Fruit fly (Drosophila melanogaster): Measurements from ENCODE around the gene CG14137.
A peak's percentile ranks its signal among the peaks of the same experiment; 100 is the strongest.

The CG14137 gene

dm6 chr3L:11622750-11623149 lies 22.9 kb upstream of the CG14137 start:
- TF ChIP-seq fru (optimal IDR thresholded peaks at IDR 0.05) (no peak), Awh (GFP tag; IDR thresholded peaks at IDR 0.05) (no peak), Vsx1 (GFP tag; optimal IDR thresholded peaks at IDR 0.05) (peak; percentile 0), D19A (tag; optimal IDR thresholded peaks at IDR 0.05) (peak; percentile 41), Abd-B (GFP tag; optimal IDR thresholded peaks at IDR 0.05) (no peak), oc (tag; optimal IDR thresholded peaks at IDR 0.05) (no peak), Pdp1 (GFP tag; optimal IDR thresholded peaks at IDR 0.05) (peak in 1 of 2 experiments; percentile 13), sug (tag; optimal IDR thresholded peaks at IDR 0.05) (peak; percentile 44), Meics (GFP tag; optimal IDR thresholded peaks at IDR 0.05) (no peak), mirr (GFP tag; optimal IDR thresholded peaks at IDR 0.05) (peak; percentile 51), her (GFP tag; optimal IDR thresholded peaks at IDR 0.05) (no peak), exex (tag; optimal IDR thresholded peaks at IDR 0.05) (peak; percentile 83), CG33557 (GFP tag; optimal IDR thresholded peaks at IDR 0.05) (no peak), CG34376 (GFP tag; optimal IDR thresholded peaks at IDR 0.05) (peak; percentile 23), HLHmδ (GFP tag; optimal IDR thresholded peaks at IDR 0.05) (no peak), Xbp1 (GFP tag; optimal IDR thresholded peaks at IDR 0.05) (no peak), CG32767 (GFP tag; IDR thresholded peaks at IDR 0.05) (no peak), sens (GFP tag) (peak; percentile 2), CG3163 (GFP tag; optimal IDR thresholded peaks at IDR 0.05) (no peak)

- TF ChIP-seq phol (tag; optimal IDR thresholded peaks at IDR 0.05) (no peak), CG2129 (GFP tag; IDR thresholded peaks at IDR 0.05; ENCODE audit: partially characterized antibody) (no peak), Dek (tag; optimal IDR thresholded peaks at IDR 0.05) (no peak), CHES-1-like (GFP tag; optimal IDR thresholded peaks at IDR 0.05) (no peak), wek (GFP tag; optimal IDR thresholded peaks at IDR 0.05) (no peak), MESR4 (GFP tag; optimal IDR thresholded peaks at IDR 0.05) (no peak), Dref (GFP tag; IDR thresholded peaks at IDR 0.05) (no peak), CG10959 (GFP tag; IDR thresholded peaks at IDR 0.05) (no peak), E2f1 (GFP tag; IDR thresholded peaks at IDR 0.05) (no peak), CG10979 (tag; optimal IDR thresholded peaks at IDR 0.05) (no peak), CG3995 (GFP tag; optimal IDR thresholded peaks at IDR 0.05) (no peak)
Measured at dm6 chr3L:11620001-11620400, 20.1 kb upstream of the CG14137 start, which contains the start of gene Muc68Ca. TSS of gene Muc68Ca (minus strand) at chr3L:11620101.

- TF ChIP-seq YL-1 (GFP tag; optimal IDR thresholded peaks at IDR 0.05), result no peak
- peak; percentile 43 for TF ChIP-seq CG18599 (GFP tag; optimal IDR thresholded peaks at IDR 0.05)
- TF ChIP-seq sob (GFP tag; IDR thresholded peaks at IDR 0.05), result 0 out of 2 replicates have a peak, but pooled peaks have one; percentile 35
- peak; percentile 6 for TF ChIP-seq CG13296 (GFP tag; optimal IDR thresholded peaks at IDR 0.05)
- peak; percentile 21 for TF ChIP-seq Fer1 (GFP tag; optimal IDR thresholded peaks at IDR 0.05)
- no peak for TF ChIP-seq B-H1 (GFP tag; IDR thresholded peaks at IDR 0.05)
- no peak for TF ChIP-seq Deaf1 (tag; optimal IDR thresholded peaks at IDR 0.05)
- TF ChIP-seq org-1 (GFP tag; optimal IDR thresholded peaks at IDR 0.05), result no peak
- TF ChIP-seq lab (GFP tag; optimal IDR thresholded peaks at IDR 0.05), result peak; percentile 52
- peak; percentile 42 for TF ChIP-seq caup (GFP tag; optimal IDR thresholded peaks at IDR 0.05; ENCODE audit: severe bottlenecking)
- 0 out of 3 replicates have a peak, but pooled peaks have one; percentile 25 for TF ChIP-seq CG11695 (GFP tag; IDR thresholded peaks at IDR 0.05)
- TF ChIP-seq CG2889 (GFP tag; IDR thresholded peaks at IDR 0.05), result no peak
- no peak for TF ChIP-seq Taf1 (GFP tag; IDR thresholded peaks at IDR 0.05)
- TF ChIP-seq CG6175 (GFP tag; IDR thresholded peaks at IDR 0.05), result no peak
- no peak for TF ChIP-seq CG17802 (tag; optimal IDR thresholded peaks at IDR 0.05)
- TF ChIP-seq CG9932 (GFP tag; IDR thresholded peaks at IDR 0.05), result no peak
- no peak for TF ChIP-seq Dfd (GFP tag; optimal IDR thresholded peaks at IDR 0.05)
- no peak for TF ChIP-seq Med (GFP tag)
- TF ChIP-seq dimm (GFP tag; IDR thresholded peaks at IDR 0.05), result no peak
Measured at dm6 chr3L:11609835-11610234, 10.0 kb upstream of the CG14137 start, which contains the start of gene CG42832. TSS of gene CG42832 (plus strand) at chr3L:11610135.

All from whole organism, embryonic.